Fruit fly (Drosophila melanogaster): Measurements from ENCODE around the gene Josd.

The Josd gene

DNA sequence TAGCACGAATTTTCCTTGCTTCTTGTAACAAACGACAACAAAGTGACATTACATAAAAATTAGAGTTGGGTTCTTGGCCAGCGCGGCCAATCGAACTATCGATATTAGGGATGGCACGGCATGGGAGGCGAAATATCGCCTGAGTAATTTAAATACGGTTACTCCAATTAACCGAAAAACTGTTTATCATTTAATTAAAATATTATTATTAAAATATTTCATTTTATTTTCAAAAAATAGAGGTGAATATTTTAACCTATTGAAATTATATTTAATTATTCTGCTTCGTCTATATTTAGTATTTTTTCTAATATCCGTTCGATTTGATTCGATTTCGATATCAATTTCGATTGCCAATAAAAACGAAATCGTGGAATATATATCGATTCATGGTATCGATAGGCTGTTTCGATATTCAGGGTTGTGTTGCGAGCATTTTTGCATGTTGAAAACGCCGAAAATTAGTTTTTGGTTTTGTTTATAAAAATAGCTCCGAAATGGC, 5.5 kb upstream of the Josd start, which contains the start of the genes Rbcn-3A and Spx (continued):
- TF ChIP-seq sqz (GFP tag; optimal IDR thresholded peaks at IDR 0.05) (no peak), slou (GFP tag; optimal IDR thresholded peaks at IDR 0.05) (peak; percentile 21), cad (GFP tag; optimal IDR thresholded peaks at IDR 0.05) (no peak), Hand (GFP tag; optimal IDR thresholded peaks at IDR 0.05) (no peak), slp2 (GFP tag; optimal IDR thresholded peaks at IDR 0.05) (no peak), amos (GFP tag; IDR thresholded peaks at IDR 0.05; ENCODE audit: partially characterized antibody) (peak; percentile 83), CG3995 (GFP tag; optimal IDR thresholded peaks at IDR 0.05) (peak; percentile 4), inv (GFP tag; IDR thresholded peaks at IDR 0.05; ENCODE audit: partially characterized antibody) (peak; percentile 81), Bdp1 (GFP tag; optimal IDR thresholded peaks at IDR 0.05) (no peak), Camta (GFP tag; optimal IDR thresholded peaks at IDR 0.05) (no peak), CG7839 (tag; optimal IDR thresholded peaks at IDR 0.05) (peak; percentile 26), tll (GFP tag; optimal IDR thresholded peaks at IDR 0.05) (no peak), HHEX (GFP tag; optimal IDR thresholded peaks at IDR 0.05) (no peak), gsb-n (tag; optimal IDR thresholded peaks at IDR 0.05) (no peak), jumu (GFP tag; optimal IDR thresholded peaks at IDR 0.05) (no peak), CG17328 (GFP tag; IDR thresholded peaks at IDR 0.05) (peak; percentile 29; the same call in 1 of the 2 replicates), Oli (tag; optimal IDR thresholded peaks at IDR 0.05) (peak; percentile 15), peb (GFP tag; IDR thresholded peaks at IDR 0.05) (no peak), CG17359 (tag; optimal IDR thresholded peaks at IDR 0.05) (no peak), gce (GFP tag; IDR thresholded peaks at IDR 0.05) (no peak), danr (GFP tag; IDR thresholded peaks at IDR 0.05) (no peak), CG10959 (GFP tag; IDR thresholded peaks at IDR 0.05) (no peak), CG18764 (GFP tag; optimal IDR thresholded peaks at IDR 0.05) (peak; percentile 0), trem (tag; optimal IDR thresholded peaks at IDR 0.05) (peak; percentile 50), CG10147 (GFP tag; optimal IDR thresholded peaks at IDR 0.05) (no peak)

DNA sequence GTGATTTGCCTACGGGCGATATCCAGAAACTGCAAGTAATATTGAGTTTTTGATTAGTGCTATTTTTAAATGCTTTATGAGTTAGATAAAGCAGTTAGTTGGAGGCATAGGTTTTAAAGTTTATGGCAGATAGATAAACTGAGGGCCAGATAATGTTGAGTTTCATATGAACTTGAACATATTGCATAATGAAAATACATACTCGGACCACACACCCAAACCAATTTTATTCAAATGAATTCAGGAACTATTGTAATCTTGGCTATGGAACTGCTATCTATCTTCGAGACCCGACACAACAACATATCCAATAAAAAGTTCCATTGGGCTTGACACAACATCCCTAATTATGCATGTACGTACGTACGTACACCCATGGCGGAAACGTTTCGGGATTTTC, 1.3 kb upstream of the Josd start:
- no peak for TF ChIP-seq schlank (tag; optimal IDR thresholded peaks at IDR 0.05)
- TF ChIP-seq CG16813 (GFP tag; IDR thresholded peaks at IDR 0.05; ENCODE audit: partially characterized antibody), result no peak
- no peak for TF ChIP-seq CG43689 (GFP tag; IDR thresholded peaks at IDR 0.05)
- no peak for TF ChIP-seq Oaz (GFP tag; IDR thresholded peaks at IDR 0.05)
- TF ChIP-seq Nf-YA (GFP tag; IDR thresholded peaks at IDR 0.05), result no peak
- no peak for TF ChIP-seq fu2 (GFP tag; optimal IDR thresholded peaks at IDR 0.05)
- TF ChIP-seq CG4360 (GFP tag; IDR thresholded peaks at IDR 0.05), result no peak
- no peak for TF ChIP-seq jing (GFP tag; optimal IDR thresholded peaks at IDR 0.05)
- peak in 1 of 2 experiments; percentile 73 for TF ChIP-seq Pdp1 (GFP tag; optimal IDR thresholded peaks at IDR 0.05)
- peak; percentile 66 for TF ChIP-seq mirr (GFP tag; optimal IDR thresholded peaks at IDR 0.05)
- TF ChIP-seq CG6689 (GFP tag; IDR thresholded peaks at IDR 0.05), result no peak
- no peak for TF ChIP-seq lola (GFP tag; optimal IDR thresholded peaks at IDR 0.05)
- TF ChIP-seq Fer3 (tag; optimal IDR thresholded peaks at IDR 0.05), result no peak
- TF ChIP-seq nerfin-2 (GFP tag; IDR thresholded peaks at IDR 0.05; ENCODE audit: partially characterized antibody), result no peak
- peak; percentile 37 for TF ChIP-seq exex (tag; optimal IDR thresholded peaks at IDR 0.05)
- TF ChIP-seq sug (tag; optimal IDR thresholded peaks at IDR 0.05), result peak; percentile 3
- TF ChIP-seq Hmx (GFP tag; optimal IDR thresholded peaks at IDR 0.05), result no peak
- no peak for TF ChIP-seq tap (tag; optimal IDR thresholded peaks at IDR 0.05)
- no peak for TF ChIP-seq CG31224 (GFP tag; IDR thresholded peaks at IDR 0.05)
- TF ChIP-seq lab (GFP tag; optimal IDR thresholded peaks at IDR 0.05), result no peak
- no peak for TF ChIP-seq cg (GFP tag; optimal IDR thresholded peaks at IDR 0.05)
- TF ChIP-seq CG15011 (GFP tag; optimal IDR thresholded peaks at IDR 0.05), result no peak
- no peak for TF ChIP-seq E2f2 (GFP tag; IDR thresholded peaks at IDR 0.05)
- no peak for TF ChIP-seq chif (GFP tag; optimal IDR thresholded peaks at IDR 0.05)
- no peak for TF ChIP-seq Scr (GFP tag; IDR thresholded peaks at IDR 0.05; ENCODE audit: partially characterized antibody)
- TF ChIP-seq cato (GFP tag; optimal IDR thresholded peaks at IDR 0.05; ENCODE audit: borderline replicate concordance), result no peak
